Worm (Caenorhabditis elegans): ENCODE results near the gene esyt-2.

Gene esyt-2

DNA sequence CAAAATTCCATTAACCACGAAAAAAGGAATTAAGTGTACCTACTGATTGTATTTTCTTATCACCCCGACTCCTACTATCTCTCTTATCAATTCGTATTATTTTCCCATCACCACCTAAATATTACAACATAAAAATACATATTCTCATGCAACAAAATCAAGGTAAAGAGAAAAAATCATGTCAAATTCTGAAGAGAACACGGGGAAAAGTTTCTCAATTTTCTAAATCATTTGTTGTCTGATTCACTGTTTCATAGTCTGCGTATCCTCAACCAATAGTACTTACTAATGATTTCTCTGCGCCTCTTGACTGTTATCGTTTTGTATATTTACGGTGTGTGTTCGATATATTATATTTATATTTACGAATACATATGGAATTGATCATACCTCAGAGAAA, 1.1 kb upstream of the esyt-2 start:
- TF ChIP-seq elt-3 (tag; optimal IDR thresholded peaks at IDR 0.05) (peak; percentile 60), mls-2 (tag; optimal IDR thresholded peaks at IDR 0.05) (no peak)

DNA sequence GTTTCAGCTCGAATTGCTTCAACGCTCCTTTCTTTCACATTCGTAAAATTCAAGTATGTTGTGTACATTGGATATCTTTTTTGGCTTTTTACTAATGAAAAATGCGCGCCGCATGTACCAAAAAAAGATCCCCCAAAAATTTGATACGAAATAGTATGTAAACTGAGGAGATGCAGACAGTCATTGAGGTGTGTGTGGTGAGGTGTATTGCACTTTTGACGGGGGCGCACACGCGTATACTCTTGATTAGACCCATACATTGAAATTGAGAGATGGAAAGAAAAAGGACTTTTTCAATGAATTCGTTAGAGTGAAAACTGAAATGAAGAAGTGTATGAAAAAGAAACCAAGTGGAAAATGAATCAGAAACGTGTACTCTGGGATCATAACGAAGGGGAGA, 9.4 kb downstream of the esyt-2 start:
- TF ChIP-seq drap-1 (GFP tag; optimal IDR thresholded peaks at IDR 0.05) (no peak), ham-2 (GFP tag; optimal IDR thresholded peaks at IDR 0.05) (no peak), ceh-83 (GFP tag; optimal IDR thresholded peaks at IDR 0.05) (no peak), unc-62 (GFP tag; optimal IDR thresholded peaks at IDR 0.05) (no peak), lin-13 (tag; optimal IDR thresholded peaks at IDR 0.05) (no peak), hlh-1 (tag; optimal IDR thresholded peaks at IDR 0.05) (no peak), mep-1 (tag; optimal IDR thresholded peaks at IDR 0.05) (no peak), nhr-237 (tag; optimal IDR thresholded peaks at IDR 0.05) (no peak), snpc-4 (tag; optimal IDR thresholded peaks at IDR 0.05) (no peak), blmp-1 (tag; optimal IDR thresholded peaks at IDR 0.05) (no peak), elt-1 (tag; optimal IDR thresholded peaks at IDR 0.05; ENCODE audit: borderline replicate concordance, insufficient read depth) (no peak), ceh-39 (tag; optimal IDR thresholded peaks at IDR 0.05) (no peak), nhr-2 (tag; optimal IDR thresholded peaks at IDR 0.05) (no peak), lin-32 (GFP tag; optimal IDR thresholded peaks at IDR 0.05) (no peak), nhr-28 (tag; optimal IDR thresholded peaks at IDR 0.05) (no peak), sptf-1 (tag; optimal IDR thresholded peaks at IDR 0.05) (no peak), cnd-1 (tag; optimal IDR thresholded peaks at IDR 0.05) (no peak), mab-5 (tag; optimal IDR thresholded peaks at IDR 0.05) (no peak)

DNA sequence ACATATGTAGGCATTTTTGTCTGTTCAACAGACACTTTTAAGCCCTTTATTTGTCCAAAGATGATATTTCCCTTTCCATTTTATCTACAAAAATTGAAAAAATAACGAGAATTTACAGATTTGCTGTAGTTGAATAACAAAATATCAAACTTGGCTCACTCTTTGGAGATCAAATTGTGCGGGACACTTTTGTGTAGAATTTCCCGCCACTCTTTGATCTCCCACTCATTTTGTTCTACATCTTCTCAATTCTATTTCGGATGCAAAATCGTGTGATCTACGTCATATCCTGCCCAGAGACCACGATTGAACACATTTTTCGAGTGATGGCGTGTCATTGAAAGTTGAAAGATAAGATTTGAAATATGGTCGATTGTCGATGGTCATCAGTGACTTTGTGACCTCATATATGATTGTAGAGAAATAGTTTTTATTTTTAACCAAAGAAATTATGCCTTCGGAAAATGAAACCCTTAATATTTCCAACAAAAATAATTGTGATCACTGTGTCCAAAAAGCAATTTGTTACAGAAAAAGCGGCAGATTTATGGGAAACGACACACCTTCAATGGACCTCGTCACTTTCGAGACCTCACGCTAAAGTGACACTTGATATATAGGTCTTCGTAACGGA, 13.8 kb downstream of the esyt-2 start, which contains the start of gene hot-4:
Gene hot-4 (plus strand): TSS at position 584 of the 634 bp plus-strand sequence.
- no peak for TF ChIP-seq nhr-76 (tag; optimal IDR thresholded peaks at IDR 0.05)
- no peak for TF ChIP-seq elt-3 (tag; optimal IDR thresholded peaks at IDR 0.05)
- no peak for TF ChIP-seq ces-1 (GFP tag; optimal IDR thresholded peaks at IDR 0.05)
- TF ChIP-seq pha-4 (tag; optimal IDR thresholded peaks at IDR 0.05), result no peak
- no peak for TF ChIP-seq ham-2 (GFP tag; optimal IDR thresholded peaks at IDR 0.05)
- TF ChIP-seq hlh-1 (tag; optimal IDR thresholded peaks at IDR 0.05), result no peak
- no peak for TF ChIP-seq nhr-2 (tag; optimal IDR thresholded peaks at IDR 0.05)
- no peak for TF ChIP-seq ceh-43 (GFP tag; optimal IDR thresholded peaks at IDR 0.05)
- no peak for TF ChIP-seq sem-2 (GFP tag; optimal IDR thresholded peaks at IDR 0.05)
- TF ChIP-seq unc-39 (tag; optimal IDR thresholded peaks at IDR 0.05), result no peak
- TF ChIP-seq nhr-12 (tag; optimal IDR thresholded peaks at IDR 0.05), result no peak
- TF ChIP-seq sptf-1 (tag; optimal IDR thresholded peaks at IDR 0.05), result no peak
- TF ChIP-seq bed-3 (GFP tag; optimal IDR thresholded peaks at IDR 0.05), result no peak
- TF ChIP-seq flh-1 (GFP tag; optimal IDR thresholded peaks at IDR 0.05), result no peak
- no peak for TF ChIP-seq nhr-28 (tag; optimal IDR thresholded peaks at IDR 0.05)
- TF ChIP-seq unc-62 (GFP tag; optimal IDR thresholded peaks at IDR 0.05), result no peak
- TF ChIP-seq cnd-1 (tag; optimal IDR thresholded peaks at IDR 0.05), result no peak
- TF ChIP-seq drap-1 (GFP tag; optimal IDR thresholded peaks at IDR 0.05), result no peak

DNA sequence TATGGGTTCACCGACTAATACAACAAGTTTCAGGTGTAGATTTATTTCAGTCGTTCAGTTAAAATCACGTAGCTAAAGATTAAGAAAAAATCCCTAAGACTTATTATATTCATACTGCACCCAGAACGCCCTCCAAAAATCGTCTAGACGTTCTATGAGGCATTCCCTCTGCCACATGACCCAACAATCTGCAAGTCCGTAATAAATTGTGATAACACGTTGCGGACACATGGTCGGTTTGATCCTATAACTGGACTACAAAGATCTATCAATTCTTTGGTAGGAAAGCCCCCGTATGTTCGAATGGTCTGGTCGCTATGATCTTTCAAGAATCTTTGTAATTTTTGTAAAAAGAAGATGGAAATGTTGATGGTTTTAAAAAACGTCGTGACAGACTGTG, 14.8 kb downstream of the esyt-2 start:
- no peak for TF ChIP-seq nhr-2 (tag; optimal IDR thresholded peaks at IDR 0.05)
- no peak for TF ChIP-seq snpc-4 (tag; optimal IDR thresholded peaks at IDR 0.05)
- TF ChIP-seq lin-13 (tag; optimal IDR thresholded peaks at IDR 0.05), result no peak
- no peak for TF ChIP-seq flh-1 (GFP tag; optimal IDR thresholded peaks at IDR 0.05)
- no peak for TF ChIP-seq unc-120 (tag; optimal IDR thresholded peaks at IDR 0.05; ENCODE audit: poor library complexity, severe bottlenecking)

DNA sequence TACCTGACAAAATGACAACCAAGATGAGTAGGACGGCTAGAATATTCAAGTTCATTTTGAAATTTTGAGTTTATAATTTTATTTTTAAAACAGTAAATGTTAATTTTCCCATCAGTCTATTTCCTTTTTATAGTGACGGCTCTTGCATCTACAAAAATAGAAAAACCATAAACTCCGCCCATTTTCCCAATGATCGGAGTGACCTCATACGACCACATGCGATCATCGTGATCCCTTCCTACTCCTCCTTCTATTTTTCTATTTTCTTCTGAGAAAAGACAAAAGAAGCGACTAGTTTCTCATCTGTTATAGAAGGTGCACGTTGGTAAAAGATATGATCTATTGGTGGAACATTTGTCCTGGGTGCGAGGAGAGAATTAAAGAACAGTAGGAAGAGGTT, 15.3 kb downstream of the esyt-2 start, which contains the start of gene C23G10.11:
Gene C23G10.11 (minus strand): TSS at position 101 of the 400 bp plus-strand sequence.
- TF ChIP-seq M03D4.4 (tag; optimal IDR thresholded peaks at IDR 0.05) (no peak), mep-1 (tag; optimal IDR thresholded peaks at IDR 0.05) (no peak), mls-2 (tag; optimal IDR thresholded peaks at IDR 0.05) (no peak), unc-120 (tag; optimal IDR thresholded peaks at IDR 0.05; ENCODE audit: poor library complexity, severe bottlenecking) (no peak), sem-2 (GFP tag; optimal IDR thresholded peaks at IDR 0.05) (no peak), lsy-2 (tag; optimal IDR thresholded peaks at IDR 0.05) (no peak), lin-32 (GFP tag; optimal IDR thresholded peaks at IDR 0.05) (no peak), ztf-11 (tag; optimal IDR thresholded peaks at IDR 0.05) (no peak), flh-1 (GFP tag; optimal IDR thresholded peaks at IDR 0.05) (no peak), cnd-1 (tag; optimal IDR thresholded peaks at IDR 0.05) (no peak), elt-1 (tag; optimal IDR thresholded peaks at IDR 0.05; ENCODE audit: borderline replicate concordance, insufficient read depth) (no peak), sptf-1 (tag; optimal IDR thresholded peaks at IDR 0.05) (no peak)
